Worm (Caenorhabditis elegans): ENCODE data around the gene D1022.3.

DNA sequence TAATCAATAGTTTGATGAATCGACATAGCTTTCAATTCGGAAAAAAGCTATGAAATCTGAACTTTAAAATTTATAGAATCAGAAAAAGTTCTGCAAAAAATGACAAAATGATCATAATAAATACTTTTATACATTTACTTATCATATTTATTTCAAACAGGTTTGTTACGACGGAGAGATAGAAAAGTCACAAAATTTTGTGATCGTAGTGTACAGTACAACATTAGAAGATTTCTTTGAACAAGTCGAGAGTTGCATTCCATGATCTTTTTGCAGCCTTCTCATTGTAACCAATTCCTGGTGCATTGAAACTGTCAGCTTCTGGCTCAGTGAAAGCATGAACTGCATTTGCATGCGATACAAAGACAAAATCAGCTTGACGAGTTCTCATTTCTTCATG is at the start of gene D1022.3:
- TF ChIP-seq nhr-76 (tag; optimal IDR thresholded peaks at IDR 0.05) (no peak), lin-15B (tag; optimal IDR thresholded peaks at IDR 0.05) (no peak), tbx-2 (tag; optimal IDR thresholded peaks at IDR 0.05) (no peak), nhr-11 (tag; optimal IDR thresholded peaks at IDR 0.05) (no peak), lsy-12 (tag; optimal IDR thresholded peaks at IDR 0.05) (no peak), jun-1 (tag; optimal IDR thresholded peaks at IDR 0.05) (no peak), elt-1 (tag; optimal IDR thresholded peaks at IDR 0.05) (no peak), mml-1 (tag; optimal IDR thresholded peaks at IDR 0.05) (no peak)
